Worm (Caenorhabditis elegans): ENCODE data around the gene act-4.

DNA sequence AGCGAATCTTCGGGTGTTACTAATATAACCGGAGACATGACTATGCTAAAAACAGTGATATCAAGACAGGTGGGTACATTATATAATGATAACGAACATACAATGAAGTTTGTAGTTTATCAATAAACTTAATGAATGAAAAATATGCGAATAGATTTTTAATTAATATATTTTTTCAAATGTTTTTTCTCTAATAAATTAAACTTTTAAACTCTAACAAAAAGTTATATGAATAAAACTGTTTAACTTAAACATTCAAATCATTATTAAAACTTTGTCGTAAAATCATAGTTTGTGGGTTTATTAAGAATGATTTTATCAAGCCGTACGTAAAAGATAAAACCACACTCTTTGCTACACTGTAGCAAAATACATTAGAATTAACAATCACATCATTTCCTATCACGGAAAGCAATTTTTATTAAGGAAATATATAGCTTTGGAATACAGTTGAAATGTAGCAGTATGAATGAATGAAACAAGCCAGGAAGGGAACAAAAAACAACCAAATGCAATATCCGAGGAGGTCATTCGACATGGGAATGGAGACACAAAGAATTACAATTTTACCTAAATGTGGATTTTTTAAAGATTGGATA lies 39.4 kb upstream of the act-4 start, which contains the start of gene K05B2.4:
- TF ChIP-seq elt-1 (tag; optimal IDR thresholded peaks at IDR 0.05; ENCODE audit: borderline replicate concordance, insufficient read depth) (no peak), unc-39 (tag; optimal IDR thresholded peaks at IDR 0.05) (no peak), sptf-1 (tag; optimal IDR thresholded peaks at IDR 0.05) (no peak), nhr-76 (tag; optimal IDR thresholded peaks at IDR 0.05) (no peak), nhr-12 (tag; optimal IDR thresholded peaks at IDR 0.05) (no peak), unc-62 (GFP tag; optimal IDR thresholded peaks at IDR 0.05) (no peak), snpc-4 (tag; optimal IDR thresholded peaks at IDR 0.05) (no peak), ceh-39 (tag; optimal IDR thresholded peaks at IDR 0.05) (no peak), sem-2 (GFP tag; optimal IDR thresholded peaks at IDR 0.05) (no peak), elt-3 (tag; optimal IDR thresholded peaks at IDR 0.05) (no peak)
